Worm (Caenorhabditis elegans): ENCODE data around the gene srx-50.

- TF ChIP-seq tbx-2 (tag; optimal IDR thresholded peaks at IDR 0.05) (peak; percentile 40), lin-15B (tag; optimal IDR thresholded peaks at IDR 0.05) (no peak)
These were observed 41.3 kb upstream of the srx-50 start for ce11 chrIV:7016502-7016901.

Data from whole organism, L1 larva.